Worm (Caenorhabditis elegans) whole organism, midembryonic: ENCODE results near the gene cat-4.

ENCODE experiments used
- T22C8.4 ChIP-seq: fragments of 200-800 bp; sonication (Bioruptor generic); IDR thresholded peaks from 2 replicates; pipeline ENCODE4 v1.3.6; 2022; ENCODE audit warnings: missing genetic modification characterization, missing compliant biosample characterization
- cog-1 ChIP-seq: sonication (generic microtip); optimal IDR thresholded peaks from 2 replicates; lab custom pipeline; 2016; ENCODE audit warnings: missing genetic modification characterization, missing compliant biosample characterization
- flt-1 ChIP-seq: fragments of 200-800 bp; sonication (Bioruptor generic); IDR thresholded peaks from 2 replicates; pipeline ENCODE4 v1.3.6; 2022; ENCODE audit warnings: missing genetic modification characterization, missing compliant biosample characterization
- klf-2 ChIP-seq: fragments of 200-800 bp; sonication (Bioruptor generic); conservative IDR thresholded peaks from 2 replicates; pipeline ENCODE4 v1.3.6; 2022; ENCODE audit warnings: missing genetic modification reagents, missing genetic modification characterization, missing compliant biosample characterization
- med-1 ChIP-seq: sonication (generic microtip); optimal IDR thresholded peaks from 2 replicates; lab custom pipeline; 2017; ENCODE audit warnings: missing genetic modification characterization, mild to moderate bottlenecking, missing compliant biosample characterization, antibody characterized with exemption, missing genetic modification reagents; ENCODE audit not compliant: insufficient read depth
- ref-1 ChIP-seq: fragments of 200-800 bp; sonication (Bioruptor generic); conservative IDR thresholded peaks from 2 replicates; pipeline ENCODE4 v1.3.6; 2022; ENCODE audit warnings: missing genetic modification reagents, missing genetic modification characterization, missing compliant biosample characterization
- tab-1 ChIP-seq: fragments of 200-800 bp; sonication (Bioruptor generic); IDR thresholded peaks from 2 replicates; pipeline ENCODE4 v1.3.6; 2022; ENCODE audit warnings: missing genetic modification characterization, missing compliant biosample characterization
- ztf-23 ChIP-seq: fragments of 200-800 bp; sonication (Bioruptor generic); IDR thresholded peaks from 2 replicates; pipeline ENCODE4 v1.3.6; 2022; ENCODE audit warnings: missing genetic modification reagents, missing genetic modification characterization, missing compliant biosample characterization
- ztf-29 ChIP-seq: fragments of 200-800 bp; sonication (Bioruptor generic); IDR thresholded peaks from 2 replicates; pipeline ENCODE4 v1.3.6; 2022; ENCODE audit warnings: missing genetic modification reagents, missing genetic modification characterization, missing compliant biosample characterization

cat-4 gene

ce11 chrV:10539114-10539513 lies 25.6 kb upstream of the cat-4 start, which contains the start of gene F25D1.8:
Gene F25D1.8 (plus strand): TSS chrV:10539414.
- TF ChIP-seq med-1 (no peak), tab-1 (no peak), T22C8.4 (GFP tag; lab: Robert Waterston, UW) (no peak), ztf-23 (no peak), ztf-29 (no peak), ref-1 (no peak), flt-1 (GFP tag; lab: Robert Waterston, UW) (no peak), klf-2 (GFP tag; lab: Robert Waterston, UW) (no peak), cog-1 (tag; lab: Kevin White, UChicago) (no peak)

- no peak for TF ChIP-seq flt-1 (GFP tag; lab: Robert Waterston, UW)
- TF ChIP-seq tab-1 = no peak
- no peak for TF ChIP-seq ztf-23
- TF ChIP-seq med-1 = no peak
- no peak for TF ChIP-seq ztf-29
- TF ChIP-seq T22C8.4 (GFP tag; lab: Robert Waterston, UW) = no peak
- no peak for TF ChIP-seq klf-2 (GFP tag; lab: Robert Waterston, UW)
- TF ChIP-seq cog-1 (tag; lab: Kevin White, UChicago) = no peak
- no peak for TF ChIP-seq ref-1
Observed at ce11 chrV:10540024-10540423, 24.7 kb upstream of the cat-4 start, which contains the start of gene degt-1. Gene degt-1 (plus strand): TSS chrV:10540324.

DNA sequence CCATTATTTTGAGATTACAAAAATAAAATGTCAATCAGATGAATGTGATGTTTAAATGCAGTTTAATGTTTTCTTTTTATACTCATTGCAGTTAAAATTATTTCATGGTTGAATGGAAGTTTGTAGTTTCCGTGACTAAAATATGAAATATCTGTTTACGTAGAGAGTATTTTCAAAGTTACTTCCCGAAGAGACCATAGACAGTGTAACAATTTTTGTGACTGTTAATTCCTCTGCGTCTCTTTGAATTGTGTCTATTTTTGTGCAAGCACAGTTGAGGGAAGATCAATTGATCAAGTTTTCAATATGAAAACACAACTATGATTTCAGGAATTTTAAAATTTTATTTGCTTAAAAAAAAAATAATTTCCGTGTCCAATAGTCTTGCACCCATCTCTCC lies 17.9 kb upstream of the cat-4 start, which contains the start of gene F25D1.5:
F25D1.5 (minus strand) TSS at position 35 of the 400 bp plus-strand sequence.
- TF ChIP-seq tab-1 (no peak), ztf-29 (no peak), med-1 (no peak), flt-1 (GFP tag; lab: Robert Waterston, UW) (no peak), cog-1 (tag; lab: Kevin White, UChicago) (no peak), T22C8.4 (GFP tag; lab: Robert Waterston, UW) (no peak), ztf-23 (no peak), ref-1 (no peak), klf-2 (GFP tag; lab: Robert Waterston, UW) (no peak)

- no peak for TF ChIP-seq T22C8.4 (GFP tag; lab: Robert Waterston, UW)
- no peak for TF ChIP-seq ref-1
- no peak for TF ChIP-seq flt-1 (GFP tag; lab: Robert Waterston, UW)
- TF ChIP-seq ztf-29 = no peak
- no peak for TF ChIP-seq klf-2 (GFP tag; lab: Robert Waterston, UW)
- TF ChIP-seq med-1 = no peak
- TF ChIP-seq tab-1 = no peak
- TF ChIP-seq ztf-23 = no peak
- no peak for TF ChIP-seq cog-1 (tag; lab: Kevin White, UChicago)
Observed at ce11 chrV:10548981-10549380, 15.7 kb upstream of the cat-4 start, which contains the start of gene srd-34. Gene srd-34 (minus strand): TSS chrV:10549081.

DNA sequence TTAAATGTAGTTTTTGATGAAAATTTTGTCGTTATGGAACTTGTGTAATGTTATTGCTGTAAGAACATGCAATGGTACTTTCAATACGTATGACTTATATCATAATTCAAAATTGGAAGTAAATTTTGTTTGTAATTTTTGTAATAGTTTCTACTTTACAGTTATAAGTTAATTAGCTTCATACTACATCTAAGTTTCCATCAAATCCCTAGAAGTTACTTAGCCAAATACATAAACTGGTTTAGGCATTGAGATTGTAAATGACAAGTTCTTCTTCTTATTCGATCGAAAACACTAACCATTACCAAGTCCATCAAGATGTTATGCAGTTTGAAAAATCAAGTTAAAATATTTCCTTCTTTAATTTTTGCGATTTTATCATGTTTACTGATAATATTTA lies 15.0 kb upstream of the cat-4 start, which contains the start of gene F32G8.2:
F32G8.2 (plus strand) TSS at position 301 of the 400 bp plus-strand sequence.
- TF ChIP-seq ztf-29 = no peak

ce11 chrV:10555239-10555638 lies 9.4 kb upstream of the cat-4 start, which contains the start of gene F32G8.3:
Gene F32G8.3 (minus strand): TSS chrV:10555339.
- no peak for TF ChIP-seq ztf-23
- TF ChIP-seq tab-1 = no peak
- no peak for TF ChIP-seq ztf-29
- no peak for TF ChIP-seq ref-1
- no peak for TF ChIP-seq cog-1 (tag; lab: Kevin White, UChicago)
- no peak for TF ChIP-seq med-1
- no peak for TF ChIP-seq flt-1 (GFP tag; lab: Robert Waterston, UW)
- TF ChIP-seq klf-2 (GFP tag; lab: Robert Waterston, UW) = no peak

ce11 chrV:10556362-10556761 lies 8.3 kb upstream of the cat-4 start:
- TF ChIP-seq ref-1 (no peak), cog-1 (tag; lab: Kevin White, UChicago) (no peak), ztf-23 (no peak), ztf-29 (no peak), tab-1 (no peak), med-1 (no peak), klf-2 (GFP tag; lab: Robert Waterston, UW) (no peak), flt-1 (GFP tag; lab: Robert Waterston, UW) (no peak), T22C8.4 (GFP tag; lab: Robert Waterston, UW) (no peak)

ce11 chrV:10557094-10557493 lies 7.6 kb upstream of the cat-4 start:
- TF ChIP-seq klf-2 (GFP tag; lab: Robert Waterston, UW) = no peak
- no peak for TF ChIP-seq med-1
- no peak for TF ChIP-seq ztf-29
- TF ChIP-seq T22C8.4 (GFP tag; lab: Robert Waterston, UW) = no peak
- TF ChIP-seq cog-1 (tag; lab: Kevin White, UChicago) = no peak
- no peak for TF ChIP-seq tab-1
- TF ChIP-seq flt-1 (GFP tag; lab: Robert Waterston, UW) = no peak
- no peak for TF ChIP-seq ztf-23
- no peak for TF ChIP-seq ref-1

ce11 chrV:10557676-10558075 lies 7.0 kb upstream of the cat-4 start, which contains the start of gene best-14:
Gene best-14 (plus strand): TSS chrV:10557976.
- TF ChIP-seq flt-1 (GFP tag; lab: Robert Waterston, UW) = no peak
- no peak for TF ChIP-seq klf-2 (GFP tag; lab: Robert Waterston, UW)
- TF ChIP-seq ztf-29 = no peak
- no peak for TF ChIP-seq tab-1
- TF ChIP-seq med-1 = no peak
- no peak for TF ChIP-seq ztf-23
- TF ChIP-seq ref-1 = no peak
- TF ChIP-seq cog-1 (tag; lab: Kevin White, UChicago) = no peak
- no peak for TF ChIP-seq T22C8.4 (GFP tag; lab: Robert Waterston, UW)

DNA sequence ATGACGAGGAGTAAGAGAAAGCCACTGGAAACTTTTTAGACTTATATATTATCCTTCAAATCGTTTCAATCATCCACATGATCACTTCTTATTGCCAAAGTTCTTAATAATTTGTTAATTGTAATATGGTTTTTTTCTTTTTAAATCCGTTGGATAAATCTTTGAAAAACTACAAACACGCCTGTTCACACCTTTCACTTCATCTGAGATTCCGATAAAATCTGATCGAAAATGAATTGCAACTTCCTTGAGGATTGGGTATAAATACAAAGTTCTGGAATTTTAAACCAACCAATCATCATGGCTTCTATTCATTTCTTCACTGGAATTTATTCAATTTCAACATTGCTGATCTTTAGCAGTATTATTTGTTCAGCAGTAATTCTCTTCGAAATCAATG lies 4.1 kb upstream of the cat-4 start, which contains the start of gene col-152:
col-152 (plus strand) TSS at position 301 of the 400 bp plus-strand sequence.
- no peak for TF ChIP-seq med-1
- TF ChIP-seq cog-1 (tag; lab: Kevin White, UChicago) = no peak
- TF ChIP-seq ztf-29 = no peak
- TF ChIP-seq T22C8.4 (GFP tag; lab: Robert Waterston, UW) = no peak
- no peak for TF ChIP-seq tab-1
- TF ChIP-seq ztf-23 = no peak
- TF ChIP-seq ref-1 = no peak
- no peak for TF ChIP-seq klf-2 (GFP tag; lab: Robert Waterston, UW)
- TF ChIP-seq flt-1 (GFP tag; lab: Robert Waterston, UW) = no peak

- TF ChIP-seq T22C8.4 (GFP tag; lab: Robert Waterston, UW) (no peak), flt-1 (GFP tag; lab: Robert Waterston, UW) (no peak), ref-1 (no peak), cog-1 (tag; lab: Kevin White, UChicago) (no peak), klf-2 (GFP tag; lab: Robert Waterston, UW) (no peak), med-1 (no peak), ztf-29 (no peak), tab-1 (no peak), ztf-23 (no peak)
Observed at ce11 chrV:10561632-10562031, 3.0 kb upstream of the cat-4 start.
